Fruit fly (Drosophila melanogaster) whole organism: ENCODE measurements around the gene CG18649.

Experiments used
- CG8478 ChIP-seq: fragments of >200 bp; optimal IDR thresholded peaks from 2 replicates; lab custom pipeline; 2018; ENCODE audit warnings: inconsistent platforms
- Dll ChIP-seq: fragments of >200 bp; optimal IDR thresholded peaks from 2 replicates; lab custom pipeline; 2017
- EcR ChIP-seq, 2 experiments: fragments of >200 bp; optimal IDR thresholded peaks; 2 replicates each; lab custom pipeline; 2017; ENCODE audit warnings: missing biosample characterization in 2 of 2, missing genetic modification characterization in 2 of 2, missing genetic modification reagents in 2 of 2
- pan ChIP-seq: fragments of >200 bp; optimal IDR thresholded peaks from 2 replicates; lab custom pipeline; 2017
- psq ChIP-seq: fragments of >200 bp; optimal IDR thresholded peaks from 2 replicates; lab custom pipeline; 2017
- usp ChIP-seq: fragments of >200 bp; optimal IDR thresholded peaks from 2 replicates; lab custom pipeline; 2017; ENCODE audit warnings: missing biosample characterization, missing genetic modification characterization, mixed read lengths

Gene CG18649

dm6 chr3L:15042470-15042869, 11.5 kb downstream of the CG18649 start, which contains the start of gene Rpn12R:
TSS of gene Rpn12R (minus strand) at chr3L:15042570.
- no peak for TF ChIP-seq pan
- no peak for TF ChIP-seq CG8478 (lab: Kevin White, UChicago)
- TF ChIP-seq usp = no peak
- no peak for TF ChIP-seq Dll
- no peak for TF ChIP-seq EcR (GFP tag; optimal IDR thresholded peaks at IDR 0.05; lab: Kevin White, UChicago)
- TF ChIP-seq psq (lab: Kevin White, UChicago) = no peak

dm6 chr3L:15040329-15040886, 13.5 kb downstream of the CG18649 start:
- TF ChIP-seq pan = no peak
- TF ChIP-seq EcR (GFP tag; optimal IDR thresholded peaks at IDR 0.05; lab: Kevin White, UChicago) = no peak
- TF ChIP-seq psq (lab: Kevin White, UChicago) = no peak
- TF ChIP-seq Dll = no peak
- TF ChIP-seq CG8478 (lab: Kevin White, UChicago) = no peak
- no peak for TF ChIP-seq usp

- TF ChIP-seq pan (no peak), EcR (GFP tag; optimal IDR thresholded peaks at IDR 0.05; lab: Kevin White, UChicago) (no peak)
Measured at dm6 chr3L:15039510-15039909, 14.4 kb downstream of the CG18649 start.

dm6 chr3L:15035585-15035984, 18.4 kb downstream of the CG18649 start:
- TF ChIP-seq psq (lab: Kevin White, UChicago) = no peak
- TF ChIP-seq pan = no peak
- no peak for TF ChIP-seq CG8478 (lab: Kevin White, UChicago)
- TF ChIP-seq usp = no peak
- TF ChIP-seq EcR (GFP tag; optimal IDR thresholded peaks at IDR 0.05; lab: Kevin White, UChicago) = no peak
- TF ChIP-seq Dll = no peak

dm6 chr3L:15034714-15035076, 19.2 kb downstream of the CG18649 start:
- TF ChIP-seq usp (no peak), psq (lab: Kevin White, UChicago) (no peak), CG8478 (lab: Kevin White, UChicago) (no peak), pan (no peak), Dll (no peak), EcR (GFP tag; optimal IDR thresholded peaks at IDR 0.05; lab: Kevin White, UChicago) (no peak)

dm6 chr3L:15034061-15034713, 19.7 kb downstream of the CG18649 start:
- TF ChIP-seq CG8478 (lab: Kevin White, UChicago) (no peak), Dll (no peak), EcR (GFP tag; optimal IDR thresholded peaks at IDR 0.05; lab: Kevin White, UChicago) (no peak), usp (no peak), pan (no peak), psq (lab: Kevin White, UChicago) (no peak)

dm6 chr3L:15031773-15032172, 22.2 kb downstream of the CG18649 start:
- TF ChIP-seq CG8478 (lab: Kevin White, UChicago) (no peak), usp (no peak), EcR (GFP tag; optimal IDR thresholded peaks at IDR 0.05; lab: Kevin White, UChicago) (no peak), pan (no peak), psq (lab: Kevin White, UChicago) (no peak), Dll (no peak)

- no peak for TF ChIP-seq usp
- TF ChIP-seq pan = no peak
- TF ChIP-seq Dll = no peak
- no peak for TF ChIP-seq EcR (GFP tag; optimal IDR thresholded peaks at IDR 0.05; lab: Kevin White, UChicago)
- TF ChIP-seq CG8478 (lab: Kevin White, UChicago) = no peak
- no peak for TF ChIP-seq psq (lab: Kevin White, UChicago)
Measured at dm6 chr3L:15023192-15023591, 30.7 kb downstream of the CG18649 start, which contains the start of gene CG32148. TSS of gene CG32148 (plus strand) at chr3L:15023492.

dm6 chr3L:15021008-15021407, 32.9 kb downstream of the CG18649 start:
- no peak for TF ChIP-seq usp
- no peak for TF ChIP-seq Dll

dm6 chr3L:15013957-15014692, 39.8 kb downstream of the CG18649 start, which contains the start of gene Reck:
TSS of gene Reck (minus strand) at chr3L:15014062.
- TF ChIP-seq pan (no peak), usp (no peak), Dll (no peak), CG8478 (lab: Kevin White, UChicago) (no peak), psq (lab: Kevin White, UChicago) (no peak), EcR (GFP tag; optimal IDR thresholded peaks at IDR 0.05; lab: Kevin White, UChicago) (no peak)

dm6 chr3L:15013296-15013695, 40.6 kb downstream of the CG18649 start:
- TF ChIP-seq pan (no peak), psq (lab: Kevin White, UChicago) (no peak), usp (no peak), EcR (GFP tag; optimal IDR thresholded peaks at IDR 0.05; lab: Kevin White, UChicago) (no peak), Dll (no peak), CG8478 (lab: Kevin White, UChicago) (no peak)

dm6 chr3L:15011638-15012335, 42.1 kb downstream of the CG18649 start:
- TF ChIP-seq Dll (no peak), usp (no peak), psq (lab: Kevin White, UChicago) (no peak), pan (no peak), EcR (GFP tag; optimal IDR thresholded peaks at IDR 0.05; lab: Kevin White, UChicago) (no peak), CG8478 (lab: Kevin White, UChicago) (no peak)
